Fruit fly (Drosophila melanogaster) whole organism, prepupa: ENCODE data around the gene Sse.

Source experiments
- CG16779 ChIP-seq: fragments of 200-800 bp; sonication (Bioruptor generic); optimal IDR thresholded peaks from 3 replicates; lab custom pipeline; 2017; ENCODE audit warnings: missing biosample characterization, mild to moderate bottlenecking, missing genetic modification characterization
- CG31627 ChIP-seq: fragments of 200-800 bp; sonication (Bioruptor generic); optimal IDR thresholded peaks from 3 replicates; lab custom pipeline; 2016; ENCODE audit warnings: missing biosample characterization, missing genetic modification characterization
- CG32006 ChIP-seq: fragments of 200-800 bp; sonication (Bioruptor generic); optimal IDR thresholded peaks from 3 replicates; lab custom pipeline; 2017; ENCODE audit warnings: missing biosample characterization, mild to moderate bottlenecking, missing genetic modification characterization
- CG6854 ChIP-seq: fragments of 200-800 bp; sonication (Bioruptor generic); optimal IDR thresholded peaks from 2 replicates; lab custom pipeline; 2017; ENCODE audit warnings: missing biosample characterization, mild to moderate bottlenecking, missing genetic modification characterization
- Ets21C ChIP-seq: fragments of 200-800 bp; sonication (Bioruptor generic); optimal IDR thresholded peaks from 3 replicates; lab custom pipeline; 2016; ENCODE audit warnings: missing biosample characterization, missing genetic modification characterization
- Lpt ChIP-seq: fragments of 200-800 bp; sonication (Bioruptor generic); optimal IDR thresholded peaks from 3 replicates; lab custom pipeline; 2016; ENCODE audit warnings: missing biosample characterization, missing genetic modification characterization
- esn ChIP-seq: fragments of 200-800 bp; sonication (Bioruptor generic); optimal IDR thresholded peaks from 2 replicates; lab custom pipeline; 2016; ENCODE audit warnings: missing biosample characterization, mild to moderate bottlenecking, missing genetic modification characterization, moderate library complexity
- fkh ChIP-seq: fragments of 200-800 bp; sonication (Bioruptor generic); optimal IDR thresholded peaks from 3 replicates; lab custom pipeline; 2017; ENCODE audit warnings: missing biosample characterization, mild to moderate bottlenecking, missing genetic modification characterization, moderate library complexity
- lz ChIP-seq: fragments of 200-800 bp; sonication (Bioruptor generic); optimal IDR thresholded peaks from 3 replicates; lab custom pipeline; 2016; ENCODE audit warnings: missing biosample characterization, missing genetic modification characterization
- vri ChIP-seq: fragments of 200-800 bp; sonication (Bioruptor generic); optimal IDR thresholded peaks from 3 replicates; lab custom pipeline; 2016; ENCODE audit warnings: missing biosample characterization, mild to moderate bottlenecking, missing genetic modification characterization

dm6 chr3L:5663876-5664718, 2.0 kb upstream of the Sse start, which contains the start of gene CG46320:
- TF ChIP-seq Ets21C (GFP tag; lab: Kevin White, UChicago) (no peak), CG31627 (no peak), vri (no peak), CG6854 (GFP tag; lab: Kevin White, UChicago) (no peak), CG32006 (no peak), Lpt (GFP tag; lab: Kevin White, UChicago) (no peak), esn (GFP tag; lab: Kevin White, UChicago) (no peak), fkh (GFP tag; lab: Kevin White, UChicago) (no peak), CG16779 (tag; lab: Kevin White, UChicago) (no peak), lz (no peak)
